Worm (Caenorhabditis elegans) whole organism, midembryonic: ENCODE data around the gene nhr-231.
"Not testable (repeated sequence)": the region's sequence is repeated elsewhere in the genome, so short reads cannot be mapped to it uniquely, and the experiment has no call there.

Experiments used
- T22C8.4 ChIP-seq: fragments of 200-800 bp; sonication (Bioruptor generic); IDR thresholded peaks from 2 replicates; pipeline ENCODE4 v1.3.6; 2022; ENCODE audit warnings: missing genetic modification characterization, missing compliant biosample characterization
- cog-1 ChIP-seq: sonication (generic microtip); optimal IDR thresholded peaks from 2 replicates; lab custom pipeline; 2016; ENCODE audit warnings: missing genetic modification characterization, missing compliant biosample characterization
- flt-1 ChIP-seq: fragments of 200-800 bp; sonication (Bioruptor generic); IDR thresholded peaks from 2 replicates; pipeline ENCODE4 v1.3.6; 2022; ENCODE audit warnings: missing genetic modification characterization, missing compliant biosample characterization
- klf-2 ChIP-seq: fragments of 200-800 bp; sonication (Bioruptor generic); conservative IDR thresholded peaks from 2 replicates; pipeline ENCODE4 v1.3.6; 2022; ENCODE audit warnings: missing genetic modification reagents, missing genetic modification characterization, missing compliant biosample characterization
- med-1 ChIP-seq: sonication (generic microtip); optimal IDR thresholded peaks from 2 replicates; lab custom pipeline; 2017; ENCODE audit warnings: missing genetic modification characterization, mild to moderate bottlenecking, missing compliant biosample characterization, antibody characterized with exemption, missing genetic modification reagents; ENCODE audit not compliant: insufficient read depth
- ref-1 ChIP-seq: fragments of 200-800 bp; sonication (Bioruptor generic); conservative IDR thresholded peaks from 2 replicates; pipeline ENCODE4 v1.3.6; 2022; ENCODE audit warnings: missing genetic modification reagents, missing genetic modification characterization, missing compliant biosample characterization
- tab-1 ChIP-seq: fragments of 200-800 bp; sonication (Bioruptor generic); IDR thresholded peaks from 2 replicates; pipeline ENCODE4 v1.3.6; 2022; ENCODE audit warnings: missing genetic modification characterization, missing compliant biosample characterization
- ztf-23 ChIP-seq: fragments of 200-800 bp; sonication (Bioruptor generic); IDR thresholded peaks from 2 replicates; pipeline ENCODE4 v1.3.6; 2022; ENCODE audit warnings: missing genetic modification reagents, missing genetic modification characterization, missing compliant biosample characterization
- ztf-29 ChIP-seq: fragments of 200-800 bp; sonication (Bioruptor generic); IDR thresholded peaks from 2 replicates; pipeline ENCODE4 v1.3.6; 2022; ENCODE audit warnings: missing genetic modification reagents, missing genetic modification characterization, missing compliant biosample characterization

nhr-231 gene

ce11 chrV:18762044-18762443, 28.7 kb upstream of the nhr-231 start, which contains the start of gene F11D11.22:
TSS of gene F11D11.22 (plus strand) at chrV:18762344.
- not testable (repeated sequence) for TF ChIP-seq ztf-23, flt-1, ref-1 (GFP tag; lab: Robert Waterston, UW)

- TF ChIP-seq med-1 (GFP tag; lab: Kevin White, UChicago) (no peak), T22C8.4 (GFP tag; lab: Robert Waterston, UW) (no peak), ztf-23 (GFP tag; lab: Robert Waterston, UW) (no peak), ref-1 (GFP tag; lab: Robert Waterston, UW) (no peak), ztf-29 (GFP tag; lab: Robert Waterston, UW) (no peak), tab-1 (GFP tag; lab: Robert Waterston, UW) (no peak), klf-2 (GFP tag; lab: Robert Waterston, UW) (no peak), flt-1 (GFP tag; lab: Robert Waterston, UW) (no peak), cog-1 (tag; lab: Kevin White, UChicago) (no peak)
These were observed 20.9 kb upstream of the nhr-231 start for ce11 chrV:18769902-18770301.

- no peak for TF ChIP-seq ztf-29 (GFP tag; lab: Robert Waterston, UW)
- no peak for TF ChIP-seq tab-1 (GFP tag; lab: Robert Waterston, UW)
- TF ChIP-seq ztf-23 (GFP tag; lab: Robert Waterston, UW), result no peak
- no peak for TF ChIP-seq T22C8.4 (GFP tag; lab: Robert Waterston, UW)
- TF ChIP-seq med-1 (GFP tag; lab: Kevin White, UChicago), result no peak
- no peak for TF ChIP-seq klf-2 (GFP tag; lab: Robert Waterston, UW)
- no peak for TF ChIP-seq flt-1 (GFP tag; lab: Robert Waterston, UW)
- no peak for TF ChIP-seq cog-1 (tag; lab: Kevin White, UChicago)
- TF ChIP-seq ref-1 (GFP tag; lab: Robert Waterston, UW), result no peak
These were observed 20.1 kb upstream of the nhr-231 start, which contains the start of gene clec-255 for ce11 chrV:18770623-18771022. TSS of gene clec-255 (minus strand) at chrV:18770723.

ce11 chrV:18771390-18771789, 19.4 kb upstream of the nhr-231 start, which contains the start of gene clec-256:
TSS of gene clec-256 (plus strand) at chrV:18771690.
- TF ChIP-seq ztf-23 (GFP tag; lab: Robert Waterston, UW) (no peak), ztf-29 (GFP tag; lab: Robert Waterston, UW) (no peak), klf-2 (GFP tag; lab: Robert Waterston, UW) (no peak), cog-1 (tag; lab: Kevin White, UChicago) (no peak), med-1 (GFP tag; lab: Kevin White, UChicago) (no peak), T22C8.4 (GFP tag; lab: Robert Waterston, UW) (no peak), tab-1 (GFP tag; lab: Robert Waterston, UW) (no peak), ref-1 (GFP tag; lab: Robert Waterston, UW) (no peak), flt-1 (GFP tag; lab: Robert Waterston, UW) (no peak)

ce11 chrV:18771804-18772386, 18.9 kb upstream of the nhr-231 start:
- TF ChIP-seq ztf-23 (GFP tag; lab: Robert Waterston, UW) (no peak), tab-1 (GFP tag; lab: Robert Waterston, UW) (no peak), flt-1 (GFP tag; lab: Robert Waterston, UW) (no peak), med-1 (GFP tag; lab: Kevin White, UChicago) (no peak), klf-2 (GFP tag; lab: Robert Waterston, UW) (no peak), cog-1 (tag; lab: Kevin White, UChicago) (no peak), ref-1 (GFP tag; lab: Robert Waterston, UW) (no peak), T22C8.4 (GFP tag; lab: Robert Waterston, UW) (no peak), ztf-29 (GFP tag; lab: Robert Waterston, UW) (no peak)

- TF ChIP-seq flt-1 (GFP tag; lab: Robert Waterston, UW) (no peak), med-1 (GFP tag; lab: Kevin White, UChicago) (no peak), klf-2 (GFP tag; lab: Robert Waterston, UW) (no peak), ref-1 (GFP tag; lab: Robert Waterston, UW) (no peak), tab-1 (GFP tag; lab: Robert Waterston, UW) (no peak), ztf-23 (GFP tag; lab: Robert Waterston, UW) (no peak), cog-1 (tag; lab: Kevin White, UChicago) (no peak), ztf-29 (GFP tag; lab: Robert Waterston, UW) (no peak), T22C8.4 (GFP tag; lab: Robert Waterston, UW) (no peak)
These were observed 18.0 kb upstream of the nhr-231 start, which contains the start of gene clec-257 for ce11 chrV:18772761-18773160. TSS of gene clec-257 (plus strand) at chrV:18773061.

- TF ChIP-seq ref-1 (GFP tag; lab: Robert Waterston, UW) (no peak), flt-1 (GFP tag; lab: Robert Waterston, UW) (no peak), ztf-23 (GFP tag; lab: Robert Waterston, UW) (no peak), ztf-29 (GFP tag; lab: Robert Waterston, UW) (no peak), T22C8.4 (GFP tag; lab: Robert Waterston, UW) (no peak), med-1 (GFP tag; lab: Kevin White, UChicago) (no peak), klf-2 (GFP tag; lab: Robert Waterston, UW) (no peak), cog-1 (tag; lab: Kevin White, UChicago) (no peak), tab-1 (GFP tag; lab: Robert Waterston, UW) (no peak)
These were observed 14.5 kb upstream of the nhr-231 start, which contains the start of gene Y17D7B.4 for ce11 chrV:18776245-18776737. TSS of gene Y17D7B.4 (minus strand) at chrV:18776687.

- no peak for TF ChIP-seq klf-2 (GFP tag; lab: Robert Waterston, UW)
- no peak for TF ChIP-seq tab-1 (GFP tag; lab: Robert Waterston, UW)
- TF ChIP-seq med-1 (GFP tag; lab: Kevin White, UChicago), result no peak
- TF ChIP-seq ztf-29 (GFP tag; lab: Robert Waterston, UW), result no peak
- no peak for TF ChIP-seq ztf-23 (GFP tag; lab: Robert Waterston, UW)
- TF ChIP-seq cog-1 (tag; lab: Kevin White, UChicago), result no peak
- TF ChIP-seq ref-1 (GFP tag; lab: Robert Waterston, UW), result no peak
- no peak for TF ChIP-seq T22C8.4 (GFP tag; lab: Robert Waterston, UW)
- TF ChIP-seq flt-1 (GFP tag; lab: Robert Waterston, UW), result no peak
These were observed 10.2 kb upstream of the nhr-231 start for ce11 chrV:18780605-18781004.
